Worm (Caenorhabditis elegans) whole organism, late embryonic: Measurements from ENCODE around the gene sra-27.

Experiments used
- fkh-10 ChIP-seq: fragments of 150-350 bp; optimal IDR thresholded peaks from 2 replicates; lab custom pipeline; 2014; ENCODE audit warnings: missing biosample characterization, missing genetic modification reagents, missing genetic modification characterization
- gmeb-2 ChIP-seq: sonication (generic microtip); optimal IDR thresholded peaks from 2 replicates; lab custom pipeline; 2016; ENCODE audit warnings: missing genetic modification characterization, inconsistent platforms, missing compliant biosample characterization
- hlh-30 ChIP-seq: sonication (generic microtip); optimal IDR thresholded peaks from 2 replicates; lab custom pipeline; 2017; ENCODE audit warnings: antibody characterized with exemption, missing genetic modification characterization, missing compliant biosample characterization; ENCODE audit not compliant: insufficient read depth
- mec-3 ChIP-seq: sonication (generic microtip); optimal IDR thresholded peaks from 2 replicates; lab custom pipeline; 2016; ENCODE audit warnings: borderline replicate concordance, missing genetic modification characterization, missing compliant biosample characterization
- nfya-1 ChIP-seq: sonication (generic microtip); optimal IDR thresholded peaks from 2 replicates; lab custom pipeline; 2017; ENCODE audit warnings: missing genetic modification characterization, mild to moderate bottlenecking, missing compliant biosample characterization, antibody characterized with exemption, moderate library complexity
- pag-3 ChIP-seq: sonication (generic microtip); optimal IDR thresholded peaks from 2 replicates; lab custom pipeline; 2016; ENCODE audit warnings: missing compliant biosample characterization, missing genetic modification characterization, borderline replicate concordance
- sox-4 ChIP-seq: sonication (generic microtip); optimal IDR thresholded peaks from 2 replicates; lab custom pipeline; 2017; ENCODE audit warnings: mild to moderate bottlenecking, missing genetic modification characterization, inconsistent platforms, missing compliant biosample characterization
- unc-55 ChIP-seq: sonication (generic microtip); optimal IDR thresholded peaks from 2 replicates; lab custom pipeline; 2017; ENCODE audit warnings: missing biosample characterization, missing genetic modification reagents, missing genetic modification characterization

ce11 chrII:6581236-6581635 is 12.4 kb downstream of the sra-27 start, which contains the start of gene C56C10.6:
- no peak for TF ChIP-seq gmeb-2
- no peak for TF ChIP-seq fkh-10 (GFP tag; lab: Kevin White, UChicago)
- TF ChIP-seq nfya-1 (tag; lab: Kevin White, UChicago), result no peak
- no peak for TF ChIP-seq mec-3
- TF ChIP-seq hlh-30 (tag; lab: Kevin White, UChicago), result no peak
- no peak for TF ChIP-seq pag-3
- TF ChIP-seq unc-55 (GFP tag; lab: Kevin White, UChicago), result no peak
- TF ChIP-seq sox-4 (tag; lab: Kevin White, UChicago), result no peak
